Fruit fly (Drosophila melanogaster): ENCODE data around the gene Frq2.

- TF ChIP-seq usp (GFP tag; optimal IDR thresholded peaks at IDR 0.05) (no peak), psq (optimal IDR thresholded peaks at IDR 0.05) (no peak), CG8478 (optimal IDR thresholded peaks at IDR 0.05) (no peak)
These were observed 48.1 kb upstream of the Frq2 start for dm6 chrX:18129297-18129696.

Data from whole organism.